Fruit fly (Drosophila melanogaster) whole organism, pupa: ENCODE results near the gene Cox17.

Experiments
- CG10348 ChIP-seq: fragments of 200-800 bp; sonication (Bioruptor generic); IDR thresholded peaks from 2 replicates; pipeline ENCODE4 v1.3.6; 2022; ENCODE audit warnings: missing biosample characterization, missing genetic modification characterization
- CG12605 ChIP-seq: fragments of 200-800 bp; sonication (Bioruptor generic); IDR thresholded peaks from 2 replicates; pipeline ENCODE4 v1.3.6; 2022; ENCODE audit warnings: missing biosample characterization, missing genetic modification characterization
- CG13204 ChIP-seq: fragments of 200-800 bp; sonication (Bioruptor generic); optimal IDR thresholded peaks from 2 replicates; lab custom pipeline; 2018; ENCODE audit warnings: missing biosample characterization, mild to moderate bottlenecking, missing genetic modification characterization, moderate library complexity
- CG14655 ChIP-seq: fragments of 200-800 bp; sonication (Bioruptor generic); optimal IDR thresholded peaks from 3 replicates; lab custom pipeline; 2017; ENCODE audit warnings: mild to moderate bottlenecking, missing biosample characterization, missing genetic modification reagents, missing genetic modification characterization
- CG15710 ChIP-seq: fragments of 200-800 bp; sonication (Bioruptor generic); optimal IDR thresholded peaks from 2 replicates; lab custom pipeline; 2018; ENCODE audit warnings: missing biosample characterization, mild to moderate bottlenecking, missing genetic modification characterization, moderate library complexity
- CG17806 ChIP-seq: fragments of 200-800 bp; sonication (Bioruptor generic); optimal IDR thresholded peaks from 2 replicates; lab custom pipeline; 2018; ENCODE audit warnings: missing biosample characterization, mild to moderate bottlenecking, missing genetic modification characterization, moderate library complexity
- CG32121 ChIP-seq: fragments of 200-800 bp; sonication (Bioruptor generic); IDR thresholded peaks from 2 replicates; pipeline ENCODE4 v1.3.6; 2022; ENCODE audit warnings: missing biosample characterization, missing genetic modification characterization
- CG34367 ChIP-seq: fragments of 200-800 bp; sonication (Bioruptor generic); optimal IDR thresholded peaks from 2 replicates; lab custom pipeline; 2018; ENCODE audit warnings: missing biosample characterization, mild to moderate bottlenecking, missing genetic modification characterization
- CG4496 ChIP-seq: fragments of 200-800 bp; sonication (Bioruptor generic); IDR thresholded peaks from 3 replicates; pipeline ENCODE4 v1.3.6; 2022; ENCODE audit warnings: missing biosample characterization, missing genetic modification characterization
- CG8159 ChIP-seq: fragments of 200-800 bp; sonication (Bioruptor generic); optimal IDR thresholded peaks from 3 replicates; lab custom pipeline; 2018; ENCODE audit warnings: missing biosample characterization, mild to moderate bottlenecking, missing genetic modification characterization, moderate library complexity
- CG8301 ChIP-seq: fragments of 200-800 bp; sonication (Bioruptor generic); optimal IDR thresholded peaks from 2 replicates; lab custom pipeline; 2018; ENCODE audit warnings: missing biosample characterization, mild to moderate bottlenecking, missing genetic modification characterization
- CG9948 ChIP-seq: fragments of 200-800 bp; sonication (Bioruptor generic); optimal IDR thresholded peaks from 2 replicates; lab custom pipeline; 2018; ENCODE audit warnings: missing biosample characterization, mild to moderate bottlenecking, missing genetic modification characterization, moderate library complexity
- D1 ChIP-seq: fragments of 200-800 bp; sonication (Bioruptor generic); optimal IDR thresholded peaks from 2 replicates; lab custom pipeline; 2018; ENCODE audit warnings: missing biosample characterization, mild to moderate bottlenecking, missing genetic modification characterization, moderate library complexity
- EcR ChIP-seq: fragments of 200-800 bp; sonication (Bioruptor generic); optimal IDR thresholded peaks from 3 replicates; lab custom pipeline; 2019; ENCODE audit warnings: missing biosample characterization, missing genetic modification characterization, mild to moderate bottlenecking, moderate library complexity, missing genetic modification reagents
- Ets98B ChIP-seq: fragments of 200-800 bp; sonication (Bioruptor generic); IDR thresholded peaks from 2 replicates; pipeline ENCODE4 v1.3.6; 2022; ENCODE audit warnings: missing biosample characterization, missing genetic modification characterization
- Pif1A ChIP-seq: fragments of 200-800 bp; sonication (Bioruptor generic); optimal IDR thresholded peaks from 3 replicates; lab custom pipeline; 2016; ENCODE audit warnings: missing biosample characterization, missing genetic modification characterization
- Pif1B ChIP-seq: fragments of 200-800 bp; sonication (Bioruptor generic); optimal IDR thresholded peaks from 3 replicates; lab custom pipeline; 2016; ENCODE audit warnings: missing biosample characterization, missing genetic modification characterization
- Snoo ChIP-seq: fragments of 200-800 bp; sonication (Bioruptor generic); optimal IDR thresholded peaks from 3 replicates; lab custom pipeline; 2017; ENCODE audit warnings: missing biosample characterization, mild to moderate bottlenecking, missing genetic modification characterization, inconsistent platforms
- fd96Ca ChIP-seq: fragments of 200-800 bp; sonication (Bioruptor generic); IDR thresholded peaks from 3 replicates; pipeline ENCODE4 v1.3.6; 2022; ENCODE audit warnings: missing biosample characterization, missing genetic modification characterization
- gl ChIP-seq: fragments of 200-800 bp; sonication (Bioruptor generic); optimal IDR thresholded peaks from 2 replicates; lab custom pipeline; 2018; ENCODE audit warnings: missing biosample characterization, mild to moderate bottlenecking, missing genetic modification characterization
- rn ChIP-seq: fragments of 200-800 bp; sonication (Bioruptor generic); IDR thresholded peaks from 2 replicates; pipeline ENCODE4 v1.3.6; 2022; ENCODE audit warnings: missing biosample characterization, missing genetic modification characterization

Gene Cox17

dm6 chrX:15074646-15075351, 9.7 kb downstream of the Cox17 start:
- peak; percentile 81 for TF ChIP-seq CG15710 (tag; lab: Kevin White, UChicago)
- peak; percentile 91 for TF ChIP-seq fd96Ca
- peak; percentile 61 for TF ChIP-seq D1
- peak; percentile 92 for TF ChIP-seq CG32121 (GFP tag; lab: Robert Waterston, UW)
- peak; percentile 74 for TF ChIP-seq CG9948 (tag; lab: Kevin White, UChicago)
- peak; percentile 91 for TF ChIP-seq CG14655 (GFP tag; lab: Kevin White, UChicago)
- peak; percentile 91 for TF ChIP-seq CG4496 (GFP tag; lab: Robert Waterston, UW)
- peak; percentile 79 for TF ChIP-seq Pif1B
- TF ChIP-seq CG34367 (tag; lab: Kevin White, UChicago), result peak; percentile 82
- peak; percentile 87 for TF ChIP-seq Ets98B (GFP tag; lab: Robert Waterston, UW)
- peak; percentile 67 for TF ChIP-seq rn (GFP tag; lab: Robert Waterston, UW)
- TF ChIP-seq CG10348 (GFP tag; lab: Robert Waterston, UW), result no peak; the same call in 1 of the 2 replicates
- peak; percentile 51 for TF ChIP-seq EcR
- peak; percentile 88 for TF ChIP-seq gl (tag; lab: Kevin White, UChicago)
- TF ChIP-seq CG12605 (GFP tag; lab: Robert Waterston, UW), result peak; percentile 69
- TF ChIP-seq CG17806, result peak; percentile 62
- peak; percentile 84 for TF ChIP-seq CG8159
- TF ChIP-seq Pif1A (GFP tag; lab: Kevin White, UChicago), result peak; percentile 90
- TF ChIP-seq CG8301 (tag; lab: Kevin White, UChicago), result peak; percentile 88
- peak; percentile 71 for TF ChIP-seq Snoo (tag; lab: Kevin White, UChicago)
- peak; percentile 81 for TF ChIP-seq CG13204

dm6 chrX:15070811-15071479, 13.6 kb downstream of the Cox17 start:
- TF ChIP-seq CG13204, result no peak
- peak; percentile 15 for TF ChIP-seq Snoo (tag; lab: Kevin White, UChicago)
- TF ChIP-seq rn (GFP tag; lab: Robert Waterston, UW), result no peak
- no peak for TF ChIP-seq D1
- TF ChIP-seq CG32121 (GFP tag; lab: Robert Waterston, UW), result no peak
- TF ChIP-seq CG14655 (GFP tag; lab: Kevin White, UChicago), result peak; percentile 11
- peak; percentile 62 for TF ChIP-seq EcR
- TF ChIP-seq CG17806, result no peak
- no peak for TF ChIP-seq CG12605 (GFP tag; lab: Robert Waterston, UW)
- no peak for TF ChIP-seq CG10348 (GFP tag; lab: Robert Waterston, UW)
- peak; percentile 29 for TF ChIP-seq CG15710 (tag; lab: Kevin White, UChicago)
- TF ChIP-seq CG9948 (tag; lab: Kevin White, UChicago), result no peak
- TF ChIP-seq CG4496 (GFP tag; lab: Robert Waterston, UW), result no peak
- peak; percentile 23 for TF ChIP-seq gl (tag; lab: Kevin White, UChicago)
- peak; percentile 29; the same call in 1 of the 3 replicates for TF ChIP-seq fd96Ca
- peak; percentile 25 for TF ChIP-seq CG8301 (tag; lab: Kevin White, UChicago)
- peak; percentile 43 for TF ChIP-seq Pif1A (GFP tag; lab: Kevin White, UChicago)
- TF ChIP-seq Pif1B, result no peak
- TF ChIP-seq CG34367 (tag; lab: Kevin White, UChicago), result peak; percentile 12
- peak; percentile 37 for TF ChIP-seq CG8159
- peak; percentile 37; the same call in 1 of the 2 replicates for TF ChIP-seq Ets98B (GFP tag; lab: Robert Waterston, UW)

- TF ChIP-seq Pif1A (GFP tag; lab: Kevin White, UChicago) (no peak), CG4496 (GFP tag; lab: Robert Waterston, UW) (no peak), CG9948 (tag; lab: Kevin White, UChicago) (no peak), EcR (no peak), CG8301 (tag; lab: Kevin White, UChicago) (no peak), fd96Ca (no peak), rn (GFP tag; lab: Robert Waterston, UW) (no peak)
Observed at dm6 chrX:15070137-15070536, 14.4 kb downstream of the Cox17 start.

dm6 chrX:15069417-15069896, 15.0 kb downstream of the Cox17 start:
- TF ChIP-seq CG34367 (tag; lab: Kevin White, UChicago) (peak; percentile 98), CG32121 (GFP tag; lab: Robert Waterston, UW) (peak; percentile 83), fd96Ca (peak; percentile 90), Pif1A (GFP tag; lab: Kevin White, UChicago) (peak; percentile 85), CG13204 (peak; percentile 100), CG10348 (GFP tag; lab: Robert Waterston, UW) (no peak), CG14655 (GFP tag; lab: Kevin White, UChicago) (peak; percentile 96), CG9948 (tag; lab: Kevin White, UChicago) (peak; percentile 88), CG8159 (peak; percentile 93), CG12605 (GFP tag; lab: Robert Waterston, UW) (peak; percentile 94), Ets98B (GFP tag; lab: Robert Waterston, UW) (peak; percentile 90), gl (tag; lab: Kevin White, UChicago) (peak; percentile 100), D1 (peak; percentile 44), CG15710 (tag; lab: Kevin White, UChicago) (peak; percentile 96), EcR (peak; percentile 77), CG17806 (peak; percentile 93), rn (GFP tag; lab: Robert Waterston, UW) (peak; percentile 64; the same call in 1 of the 2 replicates), CG8301 (tag; lab: Kevin White, UChicago) (peak; percentile 89), Snoo (tag; lab: Kevin White, UChicago) (peak; percentile 59), CG4496 (GFP tag; lab: Robert Waterston, UW) (peak; percentile 95), Pif1B (peak; percentile 90)
